Fruit fly (Drosophila melanogaster) whole organism, embryonic: Measurements from ENCODE around the gene Son.
A peak's percentile ranks its signal among the peaks of the same experiment; 100 is the strongest.

ENCODE experiments used
- Asciz ChIP-seq: fragments of 200-800 bp; sonication (Bioruptor generic); optimal IDR thresholded peaks from 2 replicates; lab custom pipeline; 2017; ENCODE audit warnings: missing biosample characterization, mild to moderate bottlenecking, missing genetic modification characterization, missing genetic modification reagents
- Atf-2 ChIP-seq: fragments of 200-800 bp; sonication (Bioruptor generic); optimal IDR thresholded peaks from 2 replicates; lab custom pipeline; 2016; ENCODE audit warnings: missing biosample characterization, missing genetic modification characterization
- BtbVII ChIP-seq: fragments of 200-800 bp; sonication (Bioruptor generic); optimal IDR thresholded peaks from 3 replicates; lab custom pipeline; 2017; ENCODE audit warnings: missing biosample characterization, mild to moderate bottlenecking, missing genetic modification characterization
- CG12104 ChIP-seq: fragments of 200-800 bp; sonication (Bioruptor generic); optimal IDR thresholded peaks from 3 replicates; lab custom pipeline; 2016; ENCODE audit warnings: missing biosample characterization, missing genetic modification characterization
- CG15479 ChIP-seq: fragments of 200-800 bp; sonication (Bioruptor generic); optimal IDR thresholded peaks from 3 replicates; lab custom pipeline; 2019; ENCODE audit warnings: missing biosample characterization, mild to moderate bottlenecking, missing genetic modification characterization, moderate library complexity
- CG15514 ChIP-seq: fragments of 200-800 bp; sonication (Bioruptor generic); optimal IDR thresholded peaks from 3 replicates; lab custom pipeline; 2017; ENCODE audit warnings: missing biosample characterization, missing genetic modification characterization, mild to moderate bottlenecking, moderate library complexity, missing genetic modification reagents
- CG15696 ChIP-seq: fragments of 200-800 bp; sonication (Bioruptor generic); optimal IDR thresholded peaks from 2 replicates; lab custom pipeline; 2019; ENCODE audit warnings: missing biosample characterization, mild to moderate bottlenecking, missing genetic modification characterization, moderate library complexity
- CG1832 ChIP-seq: fragments of 200-800 bp; sonication (Bioruptor generic); optimal IDR thresholded peaks from 2 replicates; lab custom pipeline; 2017; ENCODE audit warnings: missing biosample characterization, mild to moderate bottlenecking, missing genetic modification characterization, inconsistent platforms
- CG18476 ChIP-seq: fragments of 200-800 bp; sonication (Bioruptor generic); optimal IDR thresholded peaks from 2 replicates; lab custom pipeline; 2016; ENCODE audit warnings: missing biosample characterization, mild to moderate bottlenecking, missing genetic modification characterization
- CG34224 ChIP-seq: fragments of 200-800 bp; sonication (Bioruptor generic); IDR thresholded peaks from 3 replicates; pipeline ENCODE4 v1.3.6; 2022; ENCODE audit warnings: missing biosample characterization, missing genetic modification characterization; ENCODE audit not compliant: partially characterized antibody
- CG4328 ChIP-seq: fragments of 200-800 bp; sonication (Bioruptor generic); optimal IDR thresholded peaks from 3 replicates; lab custom pipeline; 2017; ENCODE audit warnings: missing biosample characterization, missing genetic modification reagents, missing genetic modification characterization
- CG43689 ChIP-seq: fragments of 200-800 bp; sonication (Bioruptor generic); IDR thresholded peaks from 2 replicates; pipeline ENCODE4 v1.3.6; 2022; ENCODE audit warnings: missing biosample characterization, missing genetic modification characterization
- CG4617 ChIP-seq: fragments of 200-800 bp; sonication (Bioruptor generic); optimal IDR thresholded peaks from 3 replicates; lab custom pipeline; 2016; ENCODE audit warnings: missing biosample characterization, missing genetic modification characterization, borderline replicate concordance
- CG5953 ChIP-seq: fragments of 200-800 bp; sonication (Bioruptor generic); IDR thresholded peaks from 2 replicates; pipeline ENCODE4 v1.3.6; 2022; ENCODE audit warnings: missing biosample characterization, missing genetic modification characterization
- CG6765 ChIP-seq: fragments of 200-800 bp; sonication (Bioruptor generic); optimal IDR thresholded peaks from 3 replicates; lab custom pipeline; 2017; ENCODE audit warnings: missing biosample characterization, mild to moderate bottlenecking, missing genetic modification characterization
- CG8290 ChIP-seq, 3 experiments: fragments of 200-800 bp; sonication (Bioruptor generic); optimal IDR thresholded peaks; 2 replicates each; lab custom pipeline; 2016 to 2019; ENCODE audit warnings: missing biosample characterization in 3 of 3, missing genetic modification characterization in 3 of 3, mild to moderate bottlenecking in 2 of 3, moderate library complexity in 1 of 3
- CG8388 ChIP-seq: fragments of 200-800 bp; sonication (Bioruptor generic); optimal IDR thresholded peaks from 2 replicates; lab custom pipeline; 2019; ENCODE audit warnings: missing biosample characterization, mild to moderate bottlenecking, missing genetic modification characterization, moderate library complexity
- CG9727 ChIP-seq: fragments of 200-800 bp; sonication (Bioruptor generic); optimal IDR thresholded peaks from 3 replicates; lab custom pipeline; 2017; ENCODE audit warnings: missing biosample characterization, mild to moderate bottlenecking, missing genetic modification characterization
- CrebB ChIP-seq: fragments of 200-800 bp; sonication (Bioruptor generic); optimal IDR thresholded peaks from 3 replicates; lab custom pipeline; 2018; ENCODE audit warnings: missing biosample characterization, mild to moderate bottlenecking, missing genetic modification characterization
- D19A ChIP-seq: fragments of 200-800 bp; optimal IDR thresholded peaks from 3 replicates; lab custom pipeline; 2019; ENCODE audit warnings: missing biosample characterization, mild to moderate bottlenecking, missing genetic modification characterization, moderate library complexity
- Dip2 ChIP-seq: fragments of 200-800 bp; sonication (Bioruptor generic); IDR thresholded peaks from 2 replicates; pipeline ENCODE4 v1.3.6; 2022; ENCODE audit warnings: missing biosample characterization, missing genetic modification characterization
- Doc3 ChIP-seq: fragments of 200-800 bp; sonication (Bioruptor generic); IDR thresholded peaks from 3 replicates; pipeline ENCODE4 v1.3.6; 2022; ENCODE audit warnings: missing biosample characterization, missing genetic modification characterization; ENCODE audit not compliant: partially characterized antibody
- Dref ChIP-seq: fragments of 200-800 bp; sonication (Bioruptor generic); IDR thresholded peaks from 2 replicates; pipeline ENCODE4 v1.3.6; 2022; ENCODE audit warnings: missing biosample characterization, missing genetic modification characterization
- Fer1 ChIP-seq: fragments of 200-800 bp; sonication (Bioruptor generic); optimal IDR thresholded peaks from 2 replicates; lab custom pipeline; 2017; ENCODE audit warnings: missing biosample characterization, mild to moderate bottlenecking, missing genetic modification characterization
- HLH4C ChIP-seq: fragments of 200-800 bp; sonication (Bioruptor generic); IDR thresholded peaks from 3 replicates; pipeline ENCODE4 v1.3.6; 2022; ENCODE audit warnings: missing biosample characterization, missing genetic modification characterization; ENCODE audit not compliant: partially characterized antibody
- HLH54F ChIP-seq: fragments of 200-800 bp; sonication (Bioruptor generic); optimal IDR thresholded peaks from 3 replicates; lab custom pipeline; 2016; ENCODE audit warnings: missing biosample characterization, missing genetic modification characterization
- Myb ChIP-seq: fragments of 200-800 bp; sonication (Bioruptor generic); optimal IDR thresholded peaks from 2 replicates; lab custom pipeline; 2016; ENCODE audit warnings: missing biosample characterization, missing genetic modification characterization
- Nf-YA ChIP-seq: fragments of 200-800 bp; sonication (Bioruptor generic); IDR thresholded peaks from 2 replicates; pipeline ENCODE4 v1.3.6; 2022; ENCODE audit warnings: missing biosample characterization, missing genetic modification characterization
- Nf-YB ChIP-seq: fragments of 200-800 bp; sonication (Bioruptor generic); optimal IDR thresholded peaks from 3 replicates; lab custom pipeline; 2019; ENCODE audit warnings: missing biosample characterization, mild to moderate bottlenecking, missing genetic modification characterization, moderate library complexity
- Nf-YC ChIP-seq: fragments of 200-800 bp; optimal IDR thresholded peaks from 3 replicates; lab custom pipeline; 2019; ENCODE audit warnings: missing biosample characterization, mild to moderate bottlenecking, missing genetic modification characterization, moderate library complexity
- Ptx1 ChIP-seq: fragments of 200-800 bp; sonication (Bioruptor generic); IDR thresholded peaks from 2 replicates; pipeline ENCODE4 v1.3.6; 2022; ENCODE audit warnings: missing biosample characterization, missing genetic modification characterization
- Six4 ChIP-seq: fragments of 200-800 bp; sonication (Bioruptor generic); optimal IDR thresholded peaks from 2 replicates; lab custom pipeline; 2016; ENCODE audit warnings: missing biosample characterization, missing genetic modification characterization
- Ssrp ChIP-seq: fragments of 200-800 bp; sonication (Bioruptor generic); optimal IDR thresholded peaks from 2 replicates; lab custom pipeline; 2018; ENCODE audit warnings: missing biosample characterization, mild to moderate bottlenecking, missing genetic modification characterization, moderate library complexity
- ato ChIP-seq: fragments of 200-800 bp; sonication (Bioruptor generic); IDR thresholded peaks from 2 replicates; pipeline ENCODE4 v1.3.6; 2022; ENCODE audit warnings: missing biosample characterization, missing genetic modification characterization; ENCODE audit not compliant: partially characterized antibody
- bbx ChIP-seq: fragments of 200-800 bp; sonication (Bioruptor generic); IDR thresholded peaks from 2 replicates; pipeline ENCODE4 v1.3.6; 2022; ENCODE audit warnings: missing biosample characterization, missing genetic modification characterization; ENCODE audit not compliant: partially characterized antibody
- chinmo ChIP-seq: fragments of 200-800 bp; sonication (Bioruptor generic); IDR thresholded peaks from 4 replicates; pipeline ENCODE4 v1.3.6; 2022; ENCODE audit warnings: missing biosample characterization, missing genetic modification characterization; ENCODE audit not compliant: partially characterized antibody
- hth ChIP-seq: fragments of >200 bp; optimal IDR thresholded peaks from 2 replicates; lab custom pipeline; 2017; ENCODE audit warnings: inconsistent platforms
- jing ChIP-seq: fragments of 200-800 bp; sonication (Bioruptor generic); optimal IDR thresholded peaks from 2 replicates; lab custom pipeline; 2018; ENCODE audit warnings: missing biosample characterization, mild to moderate bottlenecking, missing genetic modification characterization
- lbe ChIP-seq: fragments of 200-800 bp; sonication (Bioruptor generic); optimal IDR thresholded peaks from 2 replicates; lab custom pipeline; 2016; ENCODE audit warnings: missing biosample characterization, mild to moderate bottlenecking, missing genetic modification characterization
- nerfin-2 ChIP-seq: fragments of 200-800 bp; sonication (Bioruptor generic); IDR thresholded peaks from 2 replicates; pipeline ENCODE4 v1.3.6; 2022; ENCODE audit warnings: missing biosample characterization, missing genetic modification characterization; ENCODE audit not compliant: partially characterized antibody
- otp ChIP-seq: fragments of 200-800 bp; sonication (Bioruptor generic); IDR thresholded peaks from 3 replicates; pipeline ENCODE4, ENCODE4 v1.3.6; 2022; ENCODE audit warnings: missing biosample characterization, missing genetic modification characterization
- pan ChIP-seq, 4 experiments: fragments of >200 bp in 3 of 4; fragments of 200-800 bp in 1 of 4; sonication (Bioruptor generic) in 1 of 4; optimal IDR thresholded peaks in 3 of 4; IDR thresholded peaks in 1 of 4; 2 replicates each; pipeline versions ENCODE4 v1.3.6 to Lab custom; 2017 to 2022; ENCODE audit warnings: missing biosample characterization in 2 of 4, missing genetic modification characterization in 2 of 4, mixed read lengths in 1 of 4
- pnt ChIP-seq: fragments of 200-800 bp; sonication (Bioruptor generic); optimal IDR thresholded peaks from 3 replicates; lab custom pipeline; 2016; ENCODE audit warnings: missing biosample characterization, missing genetic modification characterization
- prd ChIP-seq, 3 experiments: fragments of >200 bp in 2 of 3; fragments of 200-800 bp in 1 of 3; sonication (Bioruptor generic) in 1 of 3; optimal IDR thresholded peaks in 2 of 3; IDR thresholded peaks in 1 of 3; 2 replicates in 2 of 3; 3 replicates in 1 of 3; pipeline versions ENCODE4 v1.3.6 to Lab custom; 2017 to 2022; ENCODE audit warnings: missing biosample characterization in 1 of 3, missing genetic modification characterization in 1 of 3
- tap ChIP-seq: fragments of 200-800 bp; optimal IDR thresholded peaks from 3 replicates; lab custom pipeline; 2019; ENCODE audit warnings: missing biosample characterization, mild to moderate bottlenecking, missing genetic modification characterization, moderate library complexity
- tll ChIP-seq, 2 experiments: fragments of 200-800 bp in 1 of 2; fragments of >200 bp in 1 of 2; sonication (Bioruptor generic) in 1 of 2; optimal IDR thresholded peaks; 2 replicates each; lab custom pipeline; 2017 to 2019; ENCODE audit warnings: missing biosample characterization in 2 of 2, missing genetic modification characterization in 2 of 2, mild to moderate bottlenecking in 1 of 2, moderate library complexity in 1 of 2
- zen2 ChIP-seq: fragments of 200-800 bp; sonication (Bioruptor generic); IDR thresholded peaks from 3 replicates; pipeline ENCODE4 v1.3.6; 2022; ENCODE audit warnings: missing biosample characterization, missing genetic modification characterization; ENCODE audit not compliant: partially characterized antibody

Gene Son

DNA sequence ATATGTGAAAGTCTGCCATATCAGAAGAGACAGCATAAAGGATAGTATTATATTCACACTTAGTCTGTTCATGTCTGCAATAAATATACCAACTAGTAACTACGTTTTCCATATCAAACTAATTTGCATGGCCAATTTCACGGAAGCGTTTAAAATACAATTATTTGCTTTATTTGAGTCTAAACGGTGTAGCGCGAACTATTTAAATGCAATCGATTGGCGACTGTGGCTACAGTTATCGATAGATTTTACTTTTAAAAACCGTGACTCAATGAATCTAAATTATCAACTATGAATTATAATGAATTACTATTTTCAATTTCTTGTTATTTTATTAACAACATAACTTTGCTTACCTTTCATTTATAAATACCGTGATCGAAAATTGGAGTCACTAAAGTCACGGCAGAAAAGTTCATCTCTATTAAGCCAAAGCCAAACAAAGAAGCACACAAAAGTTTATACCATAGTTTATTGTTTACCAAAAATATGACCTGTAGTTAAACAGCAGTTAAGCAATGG lies 49.1 kb downstream of the Son start, which contains the start of the genes CG9427 and CG8319 (continued):
- TF ChIP-seq hth (no peak), HLH54F (GFP tag; lab: Kevin White, UChicago) (peak; percentile 60), Asciz (GFP tag; lab: Kevin White, UChicago) (peak; percentile 7), Myb (GFP tag; lab: Kevin White, UChicago) (peak; percentile 67), nerfin-2 (GFP tag; lab: Robert Waterston, UW) (peak; percentile 60), Six4 (GFP tag; lab: Kevin White, UChicago) (peak; percentile 33), CG15479 (GFP tag; lab: Kevin White, UChicago) (no peak), tll (GFP tag; optimal IDR thresholded peaks at IDR 0.05; lab: Kevin White, UChicago) (peak in 1 of 2 experiments; percentile 94), bbx (peak; percentile 74), Ptx1 (GFP tag; lab: Robert Waterston, UW) (peak; percentile 67), Nf-YC (tag; lab: Kevin White, UChicago) (peak; percentile 79), pan (optimal IDR thresholded peaks at IDR 0.05; lab: Kevin White, UChicago) (no peak), pan (GFP tag; optimal IDR thresholded peaks at IDR 0.05 in 1 of 2, IDR thresholded peaks at IDR 0.05 in 1 of 2) (peak in 1 of 2 experiments; percentile 9), Doc3 (GFP tag; lab: Robert Waterston, UW) (peak; percentile 92), tap (peak; percentile 41), HLH4C (GFP tag; lab: Robert Waterston, UW) (peak; percentile 88), D19A (tag; lab: Kevin White, UChicago) (peak; percentile 28), CG4617 (peak; percentile 63), zen2 (GFP tag; lab: Robert Waterston, UW) (peak; percentile 57; the same call in 1 of the 3 replicates), Dref (peak; percentile 70), Ssrp (tag; lab: Kevin White, UChicago) (peak; percentile 49), prd (optimal IDR thresholded peaks at IDR 0.05; lab: Kevin White, UChicago) (no peak), prd (GFP tag; IDR thresholded peaks at IDR 0.05; lab: Robert Waterston, UW) (peak; percentile 80), CG34224 (peak; percentile 92), jing (GFP tag; lab: Kevin White, UChicago) (no peak), chinmo (GFP tag; lab: Robert Waterston, UW) (0 out of 4 replicates have a peak, but pooled peaks have one; percentile 44), CG5953 (GFP tag; lab: Robert Waterston, UW) (no peak), BtbVII (GFP tag; lab: Kevin White, UChicago) (no peak), CrebB (tag; lab: Kevin White, UChicago) (peak; percentile 77), otp (no peak), CG18476 (GFP tag; lab: Kevin White, UChicago) (peak; percentile 56), Atf-2 (GFP tag; lab: Kevin White, UChicago) (peak; percentile 54), CG15514 (GFP tag; lab: Kevin White, UChicago) (peak; percentile 79), Nf-YA (GFP tag; lab: Robert Waterston, UW) (no peak), Fer1 (GFP tag; lab: Kevin White, UChicago) (peak; percentile 75), ato (GFP tag; lab: Robert Waterston, UW) (peak; percentile 16; the same call in 1 of the 2 replicates), CG9727 (GFP tag; lab: Kevin White, UChicago) (peak; percentile 71), CG8388 (GFP tag; lab: Kevin White, UChicago) (peak; percentile 50), CG6765 (no peak), Dip2 (no peak), Nf-YB (GFP tag; lab: Kevin White, UChicago) (peak; percentile 50), CG15696 (tag; lab: Kevin White, UChicago) (peak; percentile 52), pnt (GFP tag; lab: Kevin White, UChicago) (peak; percentile 0), lbe (GFP tag; lab: Kevin White, UChicago) (peak; percentile 10), CG43689 (no peak), CG12104 (peak; percentile 30), CG8290 (GFP tag; optimal IDR thresholded peaks at IDR 0.05; lab: Kevin White, UChicago) (peak; percentile 34), CG8290 (tag; optimal IDR thresholded peaks at IDR 0.05; lab: Kevin White, UChicago) (peak in 1 of 2 experiments; percentile 53), CG4328 (GFP tag; lab: Kevin White, UChicago) (no peak), CG1832 (no peak)
